Worm (Caenorhabditis elegans) whole organism, L1 larva: Measurements from ENCODE around the gene Y54G2A.12.
"Not testable (repeated sequence)": the region's sequence is repeated elsewhere in the genome, so short reads cannot be mapped to it uniquely, and the experiment has no call there.

Experiments
- elt-3 ChIP-seq, 6 experiments: fragments of 150-350 bp in 1 of 6; sonication (generic microtip); optimal IDR thresholded peaks; 2 replicates each; lab custom pipeline; 2017 to 2018; ENCODE audit warnings: missing biosample characterization in 6 of 6, missing genetic modification characterization in 6 of 6, inconsistent platforms in 1 of 6
- mab-9 ChIP-seq: fragments of 200-800 bp; sonication (Bioruptor generic); IDR thresholded peaks from 2 replicates; pipeline ENCODE4 v1.3.6; 2022; ENCODE audit warnings: missing genetic modification reagents, missing genetic modification characterization, missing compliant biosample characterization
- nhr-237 ChIP-seq: fragments of 150-350 bp; optimal IDR thresholded peaks from 2 replicates; lab custom pipeline; 2014; ENCODE audit warnings: missing biosample characterization, missing genetic modification characterization
- ztf-4 ChIP-seq: fragments of 150-350 bp; optimal IDR thresholded peaks from 2 replicates; lab custom pipeline; 2014; ENCODE audit warnings: missing biosample characterization, missing genetic modification characterization

- TF ChIP-seq elt-3 (tag; optimal IDR thresholded peaks at IDR 0.05; lab: Kevin White, UChicago); mab-9 (GFP tag; lab: Robert Waterston, UW); ztf-4 (tag; lab: Kevin White, UChicago); nhr-237: not testable (repeated sequence)
These were observed 5.7 kb upstream of the Y54G2A.12 start, which contains the start of gene atln-1 for ce11 chrIV:2788389-2788788.
